Worm (Caenorhabditis elegans): ENCODE measurements around the gene Y26G10.4.

Y26G10.4 gene

DNA sequence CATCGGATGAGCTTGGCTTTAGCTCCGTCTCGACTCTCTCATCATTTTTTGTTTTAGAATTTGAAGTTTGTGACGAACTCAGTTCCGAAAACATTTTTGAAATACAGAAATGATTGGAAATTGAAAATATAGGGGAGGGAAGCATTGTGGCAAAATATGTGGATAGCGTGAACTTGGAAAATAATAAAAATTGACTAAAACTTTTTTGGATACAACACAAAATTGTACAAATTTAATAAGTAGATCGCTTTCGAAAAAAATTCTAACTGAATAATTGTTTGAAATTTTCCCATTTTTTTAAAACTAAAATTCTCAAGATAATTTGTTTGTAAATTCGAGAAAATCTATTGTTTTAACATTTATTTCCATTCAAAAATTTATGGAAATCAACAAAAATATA, 15.2 kb downstream of the Y26G10.4 start, which contains the start of gene F59A1.15:
F59A1.15 (minus strand) TSS at position 101 of the 400 bp plus-strand sequence.
- TF ChIP-seq ceh-28 (tag; optimal IDR thresholded peaks at IDR 0.05), result no peak
- TF ChIP-seq fkh-2 (tag; optimal IDR thresholded peaks at IDR 0.05), result no peak
- no peak for TF ChIP-seq ama-1 (optimal IDR thresholded peaks at IDR 0.05)
- TF ChIP-seq elt-1 (tag; optimal IDR thresholded peaks at IDR 0.05), result no peak
- TF ChIP-seq unc-62 (GFP tag; optimal IDR thresholded peaks at IDR 0.05), result no peak
- TF ChIP-seq lin-15B (tag; optimal IDR thresholded peaks at IDR 0.05), result no peak
- no peak for TF ChIP-seq nhr-43 (tag; optimal IDR thresholded peaks at IDR 0.05; ENCODE audit: poor library complexity, severe bottlenecking)
- no peak for TF ChIP-seq nhr-25 (tag; optimal IDR thresholded peaks at IDR 0.05)
- no peak for TF ChIP-seq nhr-28 (tag; optimal IDR thresholded peaks at IDR 0.05)
- TF ChIP-seq nhr-67 (tag; optimal IDR thresholded peaks at IDR 0.05), result no peak
- no peak for TF ChIP-seq nfya-1 (tag; optimal IDR thresholded peaks at IDR 0.05; ENCODE audit: insufficient read depth)
- TF ChIP-seq fkh-10 (GFP tag; optimal IDR thresholded peaks at IDR 0.05), result no peak

DNA sequence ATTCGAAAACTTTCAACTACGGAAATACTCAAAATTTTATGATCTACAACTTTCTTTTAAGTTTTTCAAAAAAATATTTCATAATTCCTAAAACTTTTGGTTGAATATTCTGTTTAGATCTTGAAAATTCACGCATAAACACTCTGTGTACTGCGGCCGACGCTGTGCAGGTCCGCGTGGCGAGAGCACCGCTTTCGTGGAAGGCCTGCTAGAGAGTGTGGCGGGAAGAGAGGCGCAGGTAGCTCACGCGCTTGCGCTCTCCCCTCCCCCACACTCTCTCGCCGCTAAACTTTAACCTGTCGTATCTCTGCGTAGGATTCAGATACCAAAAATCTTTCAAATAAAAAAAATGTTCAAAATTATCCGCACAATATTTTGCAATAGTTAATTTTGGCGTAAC, 15.7 kb downstream of the Y26G10.4 start:
- no peak for TF ChIP-seq nhr-23 (tag; optimal IDR thresholded peaks at IDR 0.05)
- no peak for TF ChIP-seq mdl-1 (tag; optimal IDR thresholded peaks at IDR 0.05)
- no peak for TF ChIP-seq mml-1 (tag; optimal IDR thresholded peaks at IDR 0.05)
- TF ChIP-seq nhr-12 (tag; optimal IDR thresholded peaks at IDR 0.05), result no peak
- no peak for TF ChIP-seq egl-27 (tag; optimal IDR thresholded peaks at IDR 0.05)
- no peak for TF ChIP-seq elt-2 (tag; optimal IDR thresholded peaks at IDR 0.05)
- TF ChIP-seq ceh-82 (tag; optimal IDR thresholded peaks at IDR 0.05), result no peak

DNA sequence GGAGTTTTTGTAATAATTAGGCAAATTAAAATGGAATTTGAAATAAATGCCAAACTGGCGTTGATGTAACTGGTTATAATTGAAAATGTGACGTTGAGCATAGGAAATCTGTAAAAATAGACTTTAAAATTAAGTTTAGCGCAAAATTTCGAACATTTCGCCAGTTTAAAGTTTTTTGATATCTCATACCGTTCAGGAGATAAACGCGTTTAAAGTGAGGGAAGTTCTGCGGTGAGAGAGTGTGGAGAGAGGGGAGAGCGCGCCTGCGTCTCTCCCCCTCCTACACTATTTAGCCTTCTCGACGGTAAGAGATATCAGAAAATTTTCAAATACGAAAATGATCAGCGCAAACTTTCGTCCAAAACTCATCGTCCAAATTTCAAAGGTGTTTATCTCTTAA, 22.4 kb downstream of the Y26G10.4 start, which contains the start of gene str-92:
str-92 (minus strand) TSS at position 101 of the 400 bp plus-strand sequence.
- TF ChIP-seq elt-3 (tag; optimal IDR thresholded peaks at IDR 0.05), result no peak
- TF ChIP-seq mml-1 (tag; optimal IDR thresholded peaks at IDR 0.05), result no peak
- no peak for TF ChIP-seq ZK546.5 (tag; optimal IDR thresholded peaks at IDR 0.05)
- TF ChIP-seq zag-1 (tag; optimal IDR thresholded peaks at IDR 0.05), result no peak
- TF ChIP-seq skn-1 (tag; optimal IDR thresholded peaks at IDR 0.05), result no peak
- TF ChIP-seq elt-2 (tag; optimal IDR thresholded peaks at IDR 0.05), result no peak
- no peak for TF ChIP-seq nhr-77 (tag; optimal IDR thresholded peaks at IDR 0.05)
- no peak for TF ChIP-seq ztf-4 (tag; optimal IDR thresholded peaks at IDR 0.05)
- TF ChIP-seq eor-1 (tag; optimal IDR thresholded peaks at IDR 0.05), result no peak
- TF ChIP-seq sea-2 (GFP tag; optimal IDR thresholded peaks at IDR 0.05), result no peak
- TF ChIP-seq unc-39 (tag; optimal IDR thresholded peaks at IDR 0.05), result no peak
- TF ChIP-seq nhr-76 (tag; optimal IDR thresholded peaks at IDR 0.05), result no peak
- TF ChIP-seq lin-15B (tag; optimal IDR thresholded peaks at IDR 0.05), result no peak
- TF ChIP-seq fos-1 (tag; optimal IDR thresholded peaks at IDR 0.05), result no peak
- no peak for TF ChIP-seq egl-27 (tag; optimal IDR thresholded peaks at IDR 0.05)
- no peak for TF ChIP-seq ceh-16 (tag; optimal IDR thresholded peaks at IDR 0.05)
- TF ChIP-seq nhr-67 (tag; optimal IDR thresholded peaks at IDR 0.05), result no peak
- TF ChIP-seq fkh-2 (tag; optimal IDR thresholded peaks at IDR 0.05), result no peak
- no peak for TF ChIP-seq daf-12 (tag; optimal IDR thresholded peaks at IDR 0.05)
- TF ChIP-seq lin-39 (tag; optimal IDR thresholded peaks at IDR 0.05), result no peak

DNA sequence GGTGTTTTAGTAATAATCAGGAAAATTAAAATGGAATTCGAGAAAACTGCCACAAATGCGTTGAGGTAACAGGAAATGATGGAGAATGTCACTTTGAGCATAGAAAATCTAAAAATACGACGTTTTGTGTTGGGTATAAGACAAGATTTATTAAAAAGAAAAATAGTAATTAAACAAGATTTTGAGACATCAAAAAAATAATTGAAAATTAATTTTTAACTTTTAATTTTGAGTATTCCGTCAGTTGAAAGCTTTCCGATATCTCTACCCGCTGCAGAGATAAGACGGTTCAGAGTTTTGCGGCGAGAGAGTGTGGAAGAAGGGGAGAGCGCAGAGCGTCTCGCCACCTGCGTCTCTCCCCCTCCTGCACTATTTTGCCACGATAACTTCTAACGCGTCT, 25.7 kb downstream of the Y26G10.4 start, which contains the start of gene str-93:
str-93 (minus strand) TSS at position 101 of the 400 bp plus-strand sequence.
- no peak for TF ChIP-seq ceh-28 (tag; optimal IDR thresholded peaks at IDR 0.05)
- TF ChIP-seq R02D3.7 (tag; optimal IDR thresholded peaks at IDR 0.05), result no peak
- no peak for TF ChIP-seq ceh-16 (tag; optimal IDR thresholded peaks at IDR 0.05)
- no peak for TF ChIP-seq nhr-43 (tag; optimal IDR thresholded peaks at IDR 0.05; ENCODE audit: poor library complexity, severe bottlenecking)
- no peak for TF ChIP-seq lsy-12 (tag; optimal IDR thresholded peaks at IDR 0.05)
- no peak for TF ChIP-seq mml-1 (tag; optimal IDR thresholded peaks at IDR 0.05)
- TF ChIP-seq fkh-10 (GFP tag; optimal IDR thresholded peaks at IDR 0.05), result no peak
- no peak for TF ChIP-seq pqm-1 (tag; optimal IDR thresholded peaks at IDR 0.05)
- TF ChIP-seq tbx-2 (tag; optimal IDR thresholded peaks at IDR 0.05), result no peak
- TF ChIP-seq elt-3 (tag; optimal IDR thresholded peaks at IDR 0.05), result no peak
- no peak for TF ChIP-seq nhr-28 (tag; optimal IDR thresholded peaks at IDR 0.05)
- TF ChIP-seq pha-4 (tag; optimal IDR thresholded peaks at IDR 0.05), result no peak
- no peak for TF ChIP-seq egl-5 (tag; optimal IDR thresholded peaks at IDR 0.05)
- no peak for TF ChIP-seq nhr-12 (tag; optimal IDR thresholded peaks at IDR 0.05)
- no peak for TF ChIP-seq lin-15B (tag; optimal IDR thresholded peaks at IDR 0.05)

All from whole organism, L3 larva.